Fruit fly (Drosophila melanogaster) whole organism, adult: ENCODE measurements around the gene Spn28B.

Experiments used
- CG11617 ChIP-seq: fragments of 200-800 bp; sonication (Bioruptor generic); optimal IDR thresholded peaks from 2 replicates; lab custom pipeline; 2017; ENCODE audit warnings: mild to moderate bottlenecking, missing biosample characterization, missing genetic modification reagents, missing genetic modification characterization
- CG12768 ChIP-seq: fragments of 200-800 bp; sonication (Bioruptor generic); optimal IDR thresholded peaks from 2 replicates; lab custom pipeline; 2017; ENCODE audit warnings: missing biosample characterization, missing genetic modification characterization, mild to moderate bottlenecking, moderate library complexity, missing genetic modification reagents
- CG14711 ChIP-seq: fragments of 200-800 bp; sonication (Bioruptor generic); optimal IDR thresholded peaks from 2 replicates; lab custom pipeline; 2018; ENCODE audit warnings: missing biosample characterization, mild to moderate bottlenecking, missing genetic modification characterization, moderate library complexity
- CG1620 ChIP-seq: fragments of 200-800 bp; sonication (Bioruptor generic); optimal IDR thresholded peaks from 2 replicates; lab custom pipeline; 2016; ENCODE audit warnings: missing biosample characterization, missing genetic modification characterization
- CG33017 ChIP-seq: fragments of 200-800 bp; sonication (Bioruptor generic); optimal IDR thresholded peaks from 2 replicates; lab custom pipeline; 2018; ENCODE audit warnings: missing biosample characterization, mild to moderate bottlenecking, missing genetic modification characterization, moderate library complexity
- CG5204 ChIP-seq: fragments of 200-800 bp; sonication (Bioruptor generic); optimal IDR thresholded peaks from 2 replicates; lab custom pipeline; 2016; ENCODE audit warnings: missing biosample characterization, missing genetic modification characterization
- CG7045 ChIP-seq: fragments of 200-800 bp; sonication (Bioruptor generic); optimal IDR thresholded peaks from 2 replicates; lab custom pipeline; 2017; ENCODE audit warnings: missing biosample characterization, mild to moderate bottlenecking, missing genetic modification characterization
- CG7101 ChIP-seq: fragments of 200-800 bp; sonication (Bioruptor generic); optimal IDR thresholded peaks from 2 replicates; lab custom pipeline; 2018; ENCODE audit warnings: missing biosample characterization, mild to moderate bottlenecking, missing genetic modification characterization, moderate library complexity
- Clk ChIP-seq: fragments of 200-800 bp; sonication (Bioruptor generic); optimal IDR thresholded peaks from 2 replicates; lab custom pipeline; 2017; ENCODE audit warnings: missing biosample characterization, missing genetic modification characterization
- Crg-1 ChIP-seq: fragments of 200-800 bp; sonication (Bioruptor generic); optimal IDR thresholded peaks from 2 replicates; lab custom pipeline; 2016; ENCODE audit warnings: missing biosample characterization, missing genetic modification characterization
- Hr96 ChIP-seq: fragments of 200-800 bp; sonication (Bioruptor generic); optimal IDR thresholded peaks from 2 replicates; lab custom pipeline; 2016; ENCODE audit warnings: missing biosample characterization, missing genetic modification characterization
- Mnt ChIP-seq: fragments of 200-800 bp; sonication (Bioruptor generic); optimal IDR thresholded peaks from 2 replicates; lab custom pipeline; 2016; ENCODE audit warnings: missing biosample characterization, mild to moderate bottlenecking, missing genetic modification characterization
- bab1 ChIP-seq: fragments of 200-800 bp; sonication (Bioruptor generic); optimal IDR thresholded peaks from 3 replicates; lab custom pipeline; 2019; ENCODE audit warnings: missing biosample characterization, mild to moderate bottlenecking, missing genetic modification characterization, moderate library complexity
- cic ChIP-seq: fragments of 200-800 bp; sonication (Bioruptor generic); optimal IDR thresholded peaks from 2 replicates; lab custom pipeline; 2017; ENCODE audit warnings: missing biosample characterization, mild to moderate bottlenecking, missing genetic modification characterization, moderate library complexity
- cnc ChIP-seq, 2 experiments: fragments of >200 bp; optimal IDR thresholded peaks; 2 replicates each; lab custom pipeline; 2017
- kay ChIP-seq: fragments of 200-800 bp; sonication (Bioruptor generic); peaks from one replicate; lab custom pipeline; 2016; ENCODE audit warnings: missing biosample characterization, missing genetic modification characterization, borderline replicate concordance
- ovo ChIP-seq: fragments of 200-800 bp; sonication (Bioruptor generic); optimal IDR thresholded peaks from 2 replicates; lab custom pipeline; 2016; ENCODE audit warnings: missing biosample characterization, missing genetic modification characterization
- pad ChIP-seq: fragments of 200-800 bp; sonication (Bioruptor generic); optimal IDR thresholded peaks from 3 replicates; lab custom pipeline; 2017; ENCODE audit warnings: missing biosample characterization, missing genetic modification characterization, mild to moderate bottlenecking, moderate library complexity, missing genetic modification reagents
- tj ChIP-seq: fragments of 200-800 bp; sonication (Bioruptor generic); optimal IDR thresholded peaks from 3 replicates; lab custom pipeline; 2017; ENCODE audit warnings: missing biosample characterization, mild to moderate bottlenecking, missing genetic modification characterization, moderate library complexity
- toe ChIP-seq: fragments of 200-800 bp; sonication (Bioruptor generic); optimal IDR thresholded peaks from 2 replicates; lab custom pipeline; 2016; ENCODE audit warnings: missing biosample characterization, missing genetic modification characterization

The Spn28B gene

dm6 chr2L:7576462-7577360 is 5.0 kb upstream of the Spn28B start:
- TF ChIP-seq Hr96 (GFP tag; lab: Kevin White, UChicago) (peak; percentile 86), toe (peak; percentile 90), CG7101 (peak; percentile 68), CG12768 (GFP tag; lab: Kevin White, UChicago) (peak; percentile 90), Crg-1 (GFP tag; lab: Kevin White, UChicago) (peak; percentile 21), bab1 (GFP tag; lab: Kevin White, UChicago) (peak; percentile 95), CG7045 (GFP tag; lab: Kevin White, UChicago) (peak; percentile 93), kay (peak; percentile 46), cnc (optimal IDR thresholded peaks at IDR 0.05; lab: Kevin White, UChicago) (no peak), tj (GFP tag; lab: Kevin White, UChicago) (peak; percentile 2), pad (GFP tag; lab: Kevin White, UChicago) (peak; percentile 66), ovo (GFP tag; lab: Kevin White, UChicago) (peak; percentile 4), CG11617 (peak; percentile 88), Clk (peak; percentile 82), CG5204 (GFP tag; lab: Kevin White, UChicago) (peak; percentile 12), cic (GFP tag; lab: Kevin White, UChicago) (peak; percentile 67), CG14711 (peak; percentile 82), Mnt (no peak), CG1620 (GFP tag; lab: Kevin White, UChicago) (peak; percentile 44), CG33017 (tag; lab: Kevin White, UChicago) (no peak)

dm6 chr2L:7577646-7578045 is 4.1 kb upstream of the Spn28B start:
- no peak for TF ChIP-seq Hr96 (GFP tag; lab: Kevin White, UChicago)
- no peak for TF ChIP-seq CG1620 (GFP tag; lab: Kevin White, UChicago)
- no peak for TF ChIP-seq CG33017 (tag; lab: Kevin White, UChicago)
- TF ChIP-seq Mnt, result no peak

DNA sequence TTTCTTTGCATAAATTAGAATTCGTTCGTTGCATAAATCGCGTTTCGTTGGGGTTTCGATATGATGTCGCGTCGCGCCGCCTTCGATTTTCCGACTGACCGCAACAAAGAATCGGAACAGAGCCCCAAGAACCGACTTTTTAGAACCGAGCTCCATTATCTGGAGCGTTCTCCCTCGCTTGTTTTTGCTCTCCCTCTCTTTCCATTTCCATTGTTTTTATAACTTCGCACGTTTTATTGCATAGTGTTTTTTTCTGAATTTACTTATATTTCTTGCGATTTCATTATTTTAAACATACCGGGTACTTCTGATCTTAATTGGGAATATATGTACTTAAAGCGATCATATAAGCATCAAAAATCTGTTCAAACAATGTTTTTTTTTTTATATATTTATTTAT is 2.8 kb upstream of the Spn28B start, which contains the start of gene RapGAP1:
Gene RapGAP1 (minus strand): TSS at position 101 of the 400 bp plus-strand sequence.
- peak; percentile 41 for TF ChIP-seq bab1 (GFP tag; lab: Kevin White, UChicago)
- no peak for TF ChIP-seq Hr96 (GFP tag; lab: Kevin White, UChicago)
- TF ChIP-seq CG7101, result no peak

DNA sequence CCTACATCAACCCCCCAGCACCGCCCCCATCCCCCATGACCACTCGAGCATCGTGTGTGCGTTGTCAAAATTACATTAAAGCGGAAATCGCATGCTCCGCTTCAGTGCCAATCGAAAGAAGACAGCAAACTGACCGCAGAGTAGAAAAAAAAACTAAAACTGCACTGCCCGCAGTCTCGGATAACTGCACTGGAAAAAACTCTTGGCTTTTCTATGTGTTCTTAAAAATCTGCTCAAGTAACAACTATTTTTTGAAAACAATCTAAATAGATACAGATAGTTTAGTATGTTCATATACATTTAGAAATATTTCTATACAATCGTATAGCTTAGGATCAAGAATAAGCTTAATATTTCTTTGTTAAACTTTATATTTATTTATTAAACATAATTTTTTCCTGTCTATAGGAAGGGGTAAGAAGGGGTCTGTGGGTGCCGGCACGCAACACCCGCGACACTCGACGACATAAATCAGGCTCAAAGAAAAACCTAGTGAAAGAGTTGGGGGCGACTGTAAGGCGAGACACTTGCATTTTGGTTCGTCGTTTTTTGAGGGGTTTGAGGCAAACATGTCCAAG is 959 bp upstream of the Spn28B start:
- TF ChIP-seq CG14711 (peak; percentile 30), bab1 (GFP tag; lab: Kevin White, UChicago) (no peak), kay (no peak), cic (GFP tag; lab: Kevin White, UChicago) (no peak), tj (GFP tag; lab: Kevin White, UChicago) (peak; percentile 85), ovo (GFP tag; lab: Kevin White, UChicago) (no peak), Clk (no peak)

DNA sequence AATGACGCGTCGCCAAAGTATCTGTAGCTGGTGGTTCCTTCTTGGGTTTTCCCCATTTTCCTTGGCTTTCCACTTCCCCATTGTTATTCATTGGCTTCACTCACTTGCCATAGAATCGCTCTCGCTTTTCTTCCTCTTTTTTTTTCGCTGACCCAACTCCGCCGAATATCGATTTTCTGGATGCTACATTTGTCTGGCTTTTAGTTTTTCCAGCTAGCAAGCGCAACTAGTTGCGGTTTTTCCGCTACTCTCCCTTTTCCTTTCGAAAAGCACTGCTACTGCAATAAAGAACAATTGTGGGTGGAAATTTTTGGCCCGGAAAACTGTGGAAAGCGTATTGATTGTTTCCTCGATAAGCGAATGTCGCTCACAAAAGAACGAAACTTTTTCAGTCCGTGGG is 5.4 kb downstream of the Spn28B start:
- TF ChIP-seq CG1620 (GFP tag; lab: Kevin White, UChicago) (no peak), kay (no peak), CG33017 (tag; lab: Kevin White, UChicago) (no peak), cnc (optimal IDR thresholded peaks at IDR 0.05; lab: Kevin White, UChicago) (no peak), pad (GFP tag; lab: Kevin White, UChicago) (no peak), toe (no peak), CG5204 (GFP tag; lab: Kevin White, UChicago) (no peak)

- TF ChIP-seq CG12768 (GFP tag; lab: Kevin White, UChicago), result no peak
Observed at dm6 chr2L:7592858-7593257, 11.1 kb downstream of the Spn28B start.

DNA sequence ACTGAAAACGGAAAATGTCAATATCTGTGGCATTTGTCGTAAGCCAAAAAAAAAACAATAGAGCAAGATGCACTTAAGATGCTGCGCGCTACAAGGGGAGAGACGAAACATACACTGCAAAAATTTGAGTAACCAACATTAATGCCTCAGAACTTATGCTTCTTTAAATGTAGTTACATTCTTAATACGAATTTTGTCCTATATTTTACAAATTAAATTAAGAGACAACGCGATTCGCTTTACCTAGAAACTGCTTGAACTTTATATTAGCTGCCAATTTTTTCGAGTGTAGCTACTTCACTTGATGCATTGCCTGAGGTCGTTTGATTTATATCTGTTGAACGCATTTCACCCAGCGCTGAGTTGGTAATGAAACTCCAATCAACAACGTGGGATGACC is 15.1 kb downstream of the Spn28B start:
- TF ChIP-seq toe (no peak), ovo (GFP tag; lab: Kevin White, UChicago) (no peak), cnc (optimal IDR thresholded peaks at IDR 0.05; lab: Kevin White, UChicago) (no peak), bab1 (GFP tag; lab: Kevin White, UChicago) (no peak), CG7101 (no peak), kay (no peak), cic (GFP tag; lab: Kevin White, UChicago) (no peak), CG11617 (no peak), tj (GFP tag; lab: Kevin White, UChicago) (no peak), pad (GFP tag; lab: Kevin White, UChicago) (no peak), CG14711 (no peak), CG1620 (GFP tag; lab: Kevin White, UChicago) (no peak), Crg-1 (GFP tag; lab: Kevin White, UChicago) (no peak), CG33017 (tag; lab: Kevin White, UChicago) (no peak)
